Worm (Caenorhabditis elegans) whole organism, late embryonic: ENCODE data around the gene tbc-12.

Source experiments
- C08G9.2 ChIP-seq: sonication (generic microtip); optimal IDR thresholded peaks from 2 replicates; lab custom pipeline; 2016; ENCODE audit warnings: mild to moderate bottlenecking, missing genetic modification characterization, moderate library complexity, missing compliant biosample characterization
- K02D7.2 ChIP-seq: sonication (generic microtip); optimal IDR thresholded peaks from 2 replicates; lab custom pipeline; 2017; ENCODE audit warnings: mild to moderate bottlenecking, missing genetic modification characterization, missing compliant biosample characterization
- T23F11.4 ChIP-seq: fragments of 200-800 bp; sonication (Bioruptor generic); optimal IDR thresholded peaks from 2 replicates; lab custom pipeline; 2018; ENCODE audit warnings: mild to moderate bottlenecking, missing genetic modification characterization, missing compliant biosample characterization
- Y22D7AL.16 ChIP-seq: sonication (generic microtip); optimal IDR thresholded peaks from 2 replicates; lab custom pipeline; 2016; ENCODE audit warnings: missing genetic modification characterization, missing compliant biosample characterization
- ama-1 ChIP-seq: fragments of 150-350 bp; optimal IDR thresholded peaks from 2 replicates; lab custom pipeline; 2014
- ceh-18 ChIP-seq: sonication (generic microtip); optimal IDR thresholded peaks from 2 replicates; lab custom pipeline; 2016; ENCODE audit warnings: missing genetic modification characterization, missing compliant biosample characterization
- ceh-19 ChIP-seq: fragments of 200-800 bp; sonication (Bioruptor generic); optimal IDR thresholded peaks from 2 replicates; lab custom pipeline; 2018; ENCODE audit warnings: mild to moderate bottlenecking, missing genetic modification characterization, missing compliant biosample characterization
- ceh-2 ChIP-seq: sonication (generic microtip); optimal IDR thresholded peaks from 2 replicates; lab custom pipeline; 2016; ENCODE audit warnings: missing genotype, missing genetic modification characterization, missing compliant biosample characterization
- ceh-22 ChIP-seq: sonication (generic microtip); optimal IDR thresholded peaks from 2 replicates; lab custom pipeline; 2017; ENCODE audit warnings: missing biosample characterization, missing genetic modification characterization
- ceh-24 ChIP-seq: sonication (generic microtip); optimal IDR thresholded peaks from 2 replicates; lab custom pipeline; 2016; ENCODE audit warnings: mild to moderate bottlenecking, missing genetic modification characterization, missing compliant biosample characterization
- ceh-30 ChIP-seq: fragments of 150-350 bp; optimal IDR thresholded peaks from 2 replicates; lab custom pipeline; 2014; ENCODE audit warnings: missing biosample characterization, missing genetic modification characterization
- ceh-31 ChIP-seq: sonication (generic microtip); optimal IDR thresholded peaks from 2 replicates; lab custom pipeline; 2016; ENCODE audit warnings: missing genetic modification characterization, missing compliant biosample characterization
- ceh-45 ChIP-seq: fragments of 200-800 bp; sonication (Bioruptor generic); IDR thresholded peaks from 2 replicates; pipeline ENCODE4 v1.3.6; 2022; ENCODE audit warnings: missing genetic modification reagents, missing genetic modification characterization, missing compliant biosample characterization
- ceh-6 ChIP-seq: fragments of 200-800 bp; sonication (Bioruptor generic); optimal IDR thresholded peaks from 2 replicates; lab custom pipeline; 2018; ENCODE audit warnings: mild to moderate bottlenecking, missing genetic modification characterization, missing compliant biosample characterization
- che-1 ChIP-seq: sonication (generic microtip); optimal IDR thresholded peaks from 2 replicates; lab custom pipeline; 2016; ENCODE audit warnings: mild to moderate bottlenecking, missing genetic modification characterization, missing compliant biosample characterization
- dve-1 ChIP-seq: sonication (generic microtip); optimal IDR thresholded peaks from 2 replicates; lab custom pipeline; 2017; ENCODE audit warnings: antibody characterized with exemption, mild to moderate bottlenecking, missing genetic modification characterization, missing compliant biosample characterization
- elt-2 ChIP-seq: sonication (generic microtip); optimal IDR thresholded peaks from 2 replicates; lab custom pipeline; 2016; ENCODE audit warnings: missing genetic modification reagents, missing genetic modification characterization, missing compliant biosample characterization
- elt-4 ChIP-seq: sonication (generic microtip); optimal IDR thresholded peaks from 2 replicates; lab custom pipeline; 2016; ENCODE audit warnings: missing genetic modification characterization, missing compliant biosample characterization
- eyg-1 ChIP-seq: sonication (generic microtip); optimal IDR thresholded peaks from 2 replicates; lab custom pipeline; 2016; ENCODE audit warnings: missing genotype, missing genetic modification characterization, missing compliant biosample characterization
- fax-1 ChIP-seq: sonication (generic microtip); optimal IDR thresholded peaks from 2 replicates; lab custom pipeline; 2016; ENCODE audit warnings: missing genotype, missing genetic modification characterization, missing compliant biosample characterization
- fkh-10 ChIP-seq: fragments of 150-350 bp; optimal IDR thresholded peaks from 2 replicates; lab custom pipeline; 2014; ENCODE audit warnings: missing biosample characterization, missing genetic modification reagents, missing genetic modification characterization
- fkh-6 ChIP-seq: sonication (generic microtip); optimal IDR thresholded peaks from 2 replicates; lab custom pipeline; 2016; ENCODE audit warnings: missing genetic modification characterization, missing compliant biosample characterization
- gmeb-2 ChIP-seq: sonication (generic microtip); optimal IDR thresholded peaks from 2 replicates; lab custom pipeline; 2016; ENCODE audit warnings: missing genetic modification characterization, inconsistent platforms, missing compliant biosample characterization
- hlh-15 ChIP-seq: sonication (generic microtip); optimal IDR thresholded peaks from 2 replicates; lab custom pipeline; 2016; ENCODE audit warnings: missing genetic modification characterization, missing compliant biosample characterization
- hlh-30 ChIP-seq: sonication (generic microtip); optimal IDR thresholded peaks from 2 replicates; lab custom pipeline; 2017; ENCODE audit warnings: antibody characterized with exemption, missing genetic modification characterization, missing compliant biosample characterization; ENCODE audit not compliant: insufficient read depth
- hlh-6 ChIP-seq: sonication (generic microtip); optimal IDR thresholded peaks from 2 replicates; lab custom pipeline; 2016; ENCODE audit warnings: missing genotype, missing genetic modification characterization, missing compliant biosample characterization
- hlh-8 ChIP-seq: sonication (generic microtip); optimal IDR thresholded peaks from 2 replicates; lab custom pipeline; 2016; ENCODE audit warnings: missing genotype, missing genetic modification characterization, missing compliant biosample characterization
- lim-6 ChIP-seq: sonication (generic microtip); optimal IDR thresholded peaks from 2 replicates; lab custom pipeline; 2016; ENCODE audit warnings: missing genetic modification characterization, missing compliant biosample characterization
- lin-11 ChIP-seq: fragments of 200-800 bp; sonication (Bioruptor generic); optimal IDR thresholded peaks from 2 replicates; lab custom pipeline; 2018; ENCODE audit warnings: mild to moderate bottlenecking, missing genetic modification characterization, missing compliant biosample characterization
- madf-2 ChIP-seq: sonication (generic microtip); optimal IDR thresholded peaks from 2 replicates; lab custom pipeline; 2017; ENCODE audit warnings: missing genetic modification characterization, missing compliant biosample characterization
- nhr-11 ChIP-seq: fragments of 150-350 bp; optimal IDR thresholded peaks from 2 replicates; lab custom pipeline; 2014; ENCODE audit warnings: missing biosample characterization, missing genetic modification characterization
- nhr-232 ChIP-seq: sonication (generic microtip); optimal IDR thresholded peaks from 2 replicates; lab custom pipeline; 2016; ENCODE audit warnings: missing genetic modification characterization, missing compliant biosample characterization
- npax-4 ChIP-seq: sonication (generic microtip); optimal IDR thresholded peaks from 2 replicates; lab custom pipeline; 2016; ENCODE audit warnings: missing genetic modification characterization, missing compliant biosample characterization
- odd-2 ChIP-seq: sonication (generic microtip); optimal IDR thresholded peaks from 2 replicates; lab custom pipeline; 2017; ENCODE audit warnings: antibody characterized with exemption, mild to moderate bottlenecking, missing genetic modification characterization, missing compliant biosample characterization
- pat-9 ChIP-seq: fragments of 200-800 bp; sonication (Bioruptor generic); optimal IDR thresholded peaks from 2 replicates; lab custom pipeline; 2018; ENCODE audit warnings: mild to moderate bottlenecking, missing genetic modification characterization, moderate library complexity, missing compliant biosample characterization
- pha-2 ChIP-seq: sonication (generic microtip); optimal IDR thresholded peaks from 2 replicates; lab custom pipeline; 2017; ENCODE audit warnings: mild to moderate bottlenecking, missing genetic modification characterization, missing compliant biosample characterization
- pha-4 ChIP-seq: fragments of 150-350 bp; optimal IDR thresholded peaks from 2 replicates; lab custom pipeline; 2018; ENCODE audit warnings: missing biosample characterization, missing genetic modification reagents, missing genetic modification characterization
- pqm-1 ChIP-seq: sonication (generic microtip); optimal IDR thresholded peaks from 2 replicates; lab custom pipeline; 2016; ENCODE audit warnings: missing genetic modification characterization, missing compliant biosample characterization
- pros-1 ChIP-seq: fragments of 150-350 bp; optimal IDR thresholded peaks from 2 replicates; lab custom pipeline; 2014; ENCODE audit warnings: missing biosample characterization, missing genetic modification reagents, missing genetic modification characterization
- rnt-1 ChIP-seq: sonication (generic microtip); optimal IDR thresholded peaks from 2 replicates; lab custom pipeline; 2016; ENCODE audit warnings: missing genetic modification characterization, missing compliant biosample characterization
- sox-4 ChIP-seq: sonication (generic microtip); optimal IDR thresholded peaks from 2 replicates; lab custom pipeline; 2017; ENCODE audit warnings: mild to moderate bottlenecking, missing genetic modification characterization, inconsistent platforms, missing compliant biosample characterization
- syd-9 ChIP-seq: sonication (generic microtip); optimal IDR thresholded peaks from 2 replicates; lab custom pipeline; 2016; ENCODE audit warnings: mild to moderate bottlenecking, missing genetic modification characterization, moderate library complexity, missing compliant biosample characterization
- ttx-3 ChIP-seq: sonication (generic microtip); optimal IDR thresholded peaks from 2 replicates; lab custom pipeline; 2016; ENCODE audit warnings: missing genetic modification reagents, missing genetic modification characterization, missing compliant biosample characterization
- unc-3 ChIP-seq, 2 experiments: fragments of 200-800 bp in 1 of 2; sonication (Bioruptor generic) in 1 of 2; sonication (generic microtip) in 1 of 2; conservative IDR thresholded peaks in 1 of 2; optimal IDR thresholded peaks in 1 of 2; 2 replicates each; pipeline versions ENCODE4 v1.3.6 to Lab custom; 2016 to 2022; ENCODE audit warnings: missing compliant biosample characterization in 2 of 2, missing genetic modification characterization in 2 of 2, missing genetic modification reagents in 1 of 2
- unc-42 ChIP-seq: sonication (generic microtip); optimal IDR thresholded peaks from 2 replicates; lab custom pipeline; 2016; ENCODE audit warnings: missing genotype, missing genetic modification characterization, missing compliant biosample characterization
- unc-55 ChIP-seq: sonication (generic microtip); optimal IDR thresholded peaks from 2 replicates; lab custom pipeline; 2017; ENCODE audit warnings: missing biosample characterization, missing genetic modification reagents, missing genetic modification characterization
- unc-86 ChIP-seq: sonication (generic microtip); optimal IDR thresholded peaks from 2 replicates; lab custom pipeline; 2016; ENCODE audit warnings: missing genetic modification characterization, missing compliant biosample characterization
- zip-5 ChIP-seq: sonication (generic microtip); optimal IDR thresholded peaks from 2 replicates; lab custom pipeline; 2016; ENCODE audit warnings: missing genetic modification characterization, missing compliant biosample characterization

The tbc-12 gene

ce11 chrX:2543353-2543752 is 11.1 kb upstream of the tbc-12 start:
- no peak for TF ChIP-seq fkh-10
- TF ChIP-seq gmeb-2 (tag; lab: Kevin White, UChicago) = no peak
- TF ChIP-seq K02D7.2 (tag; lab: Kevin White, UChicago) = no peak
- TF ChIP-seq pha-4 (tag; lab: Kevin White, UChicago) = no peak
- TF ChIP-seq unc-3 (GFP tag; conservative IDR thresholded peaks at IDR 0.05; lab: Robert Waterston, UW) = no peak
- TF ChIP-seq unc-3 (tag; optimal IDR thresholded peaks at IDR 0.05; lab: Kevin White, UChicago) = no peak
- no peak for TF ChIP-seq zip-5 (tag; lab: Kevin White, UChicago)
- TF ChIP-seq nhr-232 = no peak
- no peak for TF ChIP-seq ceh-45 (GFP tag; lab: Robert Waterston, UW)
- no peak for TF ChIP-seq ceh-22 (tag; lab: Kevin White, UChicago)
- TF ChIP-seq sox-4 = no peak
- TF ChIP-seq lim-6 (tag; lab: Kevin White, UChicago) = no peak
- no peak for TF ChIP-seq ceh-31 (tag; lab: Kevin White, UChicago)
- TF ChIP-seq ceh-2 = no peak
- no peak for TF ChIP-seq syd-9
- TF ChIP-seq che-1 (tag; lab: Kevin White, UChicago) = no peak
- TF ChIP-seq npax-4 (tag; lab: Kevin White, UChicago) = no peak
- TF ChIP-seq fkh-6 (tag; lab: Kevin White, UChicago) = no peak
- no peak for TF ChIP-seq unc-86 (tag; lab: Kevin White, UChicago)

DNA sequence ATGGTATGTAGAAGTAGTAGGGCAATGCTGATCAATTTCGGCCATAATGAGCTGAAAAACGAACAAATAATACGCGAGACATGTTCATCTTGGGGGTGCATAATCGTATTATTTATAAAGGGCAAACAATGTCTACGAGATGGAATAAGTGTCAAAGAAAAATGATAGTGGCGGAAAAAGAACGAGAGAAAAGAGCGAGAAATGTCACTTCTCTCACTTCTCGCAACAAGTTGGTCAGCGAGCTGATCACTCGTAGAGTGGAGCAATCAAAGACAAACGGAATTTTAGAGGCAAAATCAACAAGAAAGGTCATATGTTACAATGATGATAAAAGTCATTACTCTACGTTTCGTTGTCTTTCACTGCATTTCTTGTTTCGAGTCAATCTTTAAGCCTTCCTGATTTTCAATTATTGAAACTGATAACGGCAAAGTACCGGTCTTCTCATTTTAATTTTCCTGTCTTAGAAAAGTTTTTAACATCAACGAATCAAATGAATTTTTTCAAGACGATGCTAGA is 8.8 kb upstream of the tbc-12 start, which contains the start of gene F52H2.3:
Gene F52H2.3 (minus strand): TSS at position 51 of the 519 bp plus-strand sequence.
- TF ChIP-seq T23F11.4 (no peak), nhr-11 (no peak), odd-2 (tag; lab: Kevin White, UChicago) (no peak), ceh-6 (no peak), ceh-18 (no peak), pros-1 (tag; lab: Kevin White, UChicago) (no peak), fkh-6 (tag; lab: Kevin White, UChicago) (no peak), hlh-8 (tag; lab: Kevin White, UChicago) (no peak), ceh-24 (tag; lab: Kevin White, UChicago) (no peak), ttx-3 (tag; lab: Kevin White, UChicago) (no peak), unc-55 (GFP tag; lab: Kevin White, UChicago) (no peak), madf-2 (tag; lab: Kevin White, UChicago) (no peak), eyg-1 (no peak), ceh-30 (tag; lab: Kevin White, UChicago) (no peak), elt-4 (tag; lab: Kevin White, UChicago) (no peak), elt-2 (no peak)

- TF ChIP-seq pat-9 (no peak), hlh-8 (tag; lab: Kevin White, UChicago) (peak; percentile 2)
These were observed 6.5 kb upstream of the tbc-12 start for ce11 chrX:2538713-2539112.

DNA sequence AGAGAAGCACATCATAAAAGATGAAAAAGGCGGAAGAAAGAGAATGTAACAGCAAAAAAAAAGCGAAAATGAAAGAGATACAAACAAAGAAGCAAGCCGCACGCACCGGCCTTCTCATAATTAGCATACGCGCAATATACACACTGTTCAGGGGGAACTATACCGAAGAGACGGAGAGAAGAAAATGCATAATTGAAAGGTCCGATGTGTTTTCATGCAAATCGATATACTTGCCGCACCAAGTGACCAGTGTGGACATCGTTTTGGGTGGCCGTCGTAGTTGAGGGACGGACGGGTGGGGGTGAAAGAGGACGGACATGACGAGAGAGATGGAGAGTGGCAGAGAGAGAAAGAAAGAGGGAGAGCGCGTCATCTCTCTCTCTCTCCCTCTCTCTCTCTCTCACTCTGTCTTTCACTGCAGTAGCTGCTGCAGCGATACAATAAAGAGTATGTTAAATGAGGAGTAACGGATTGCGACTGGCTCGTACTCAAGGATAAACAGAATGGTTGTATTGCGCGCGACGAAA is 4.1 kb upstream of the tbc-12 start:
- TF ChIP-seq dve-1 (peak; percentile 67), lin-11 (tag; lab: Kevin White, UChicago) (no peak), ama-1 (lab: Kevin White, UChicago) (no peak), fkh-10 (no peak), Y22D7AL.16 (no peak), pqm-1 (tag; lab: Kevin White, UChicago) (no peak), hlh-15 (no peak), fax-1 (tag; lab: Kevin White, UChicago) (no peak), T23F11.4 (peak; percentile 34), C08G9.2 (tag; lab: Kevin White, UChicago) (peak; percentile 48), fkh-6 (tag; lab: Kevin White, UChicago) (no peak), odd-2 (tag; lab: Kevin White, UChicago) (no peak), ceh-19 (peak; percentile 75), pha-2 (tag; lab: Kevin White, UChicago) (peak; percentile 38), unc-42 (tag; lab: Kevin White, UChicago) (peak; percentile 86), rnt-1 (tag; lab: Kevin White, UChicago) (peak; percentile 68), lim-6 (tag; lab: Kevin White, UChicago) (no peak), sox-4 (no peak), hlh-6 (tag; lab: Kevin White, UChicago) (peak; percentile 35), ceh-24 (tag; lab: Kevin White, UChicago) (no peak), hlh-30 (tag; lab: Kevin White, UChicago) (peak; percentile 71)
